Fruit fly (Drosophila melanogaster) whole organism, pupa: ENCODE measurements around the gene CG31457.

Experiments
- CG13204 ChIP-seq: fragments of 200-800 bp; sonication (Bioruptor generic); optimal IDR thresholded peaks from 2 replicates; lab custom pipeline; 2018; ENCODE audit warnings: missing biosample characterization, mild to moderate bottlenecking, missing genetic modification characterization, moderate library complexity
- CG4496 ChIP-seq: fragments of 200-800 bp; sonication (Bioruptor generic); IDR thresholded peaks from 3 replicates; pipeline ENCODE4 v1.3.6; 2022; ENCODE audit warnings: missing biosample characterization, missing genetic modification characterization
- CG8301 ChIP-seq: fragments of 200-800 bp; sonication (Bioruptor generic); optimal IDR thresholded peaks from 2 replicates; lab custom pipeline; 2018; ENCODE audit warnings: missing biosample characterization, mild to moderate bottlenecking, missing genetic modification characterization
- CG9948 ChIP-seq: fragments of 200-800 bp; sonication (Bioruptor generic); optimal IDR thresholded peaks from 2 replicates; lab custom pipeline; 2018; ENCODE audit warnings: missing biosample characterization, mild to moderate bottlenecking, missing genetic modification characterization, moderate library complexity
- EcR ChIP-seq: fragments of 200-800 bp; sonication (Bioruptor generic); optimal IDR thresholded peaks from 3 replicates; lab custom pipeline; 2019; ENCODE audit warnings: missing biosample characterization, missing genetic modification characterization, mild to moderate bottlenecking, moderate library complexity, missing genetic modification reagents
- Ets98B ChIP-seq: fragments of 200-800 bp; sonication (Bioruptor generic); IDR thresholded peaks from 2 replicates; pipeline ENCODE4 v1.3.6; 2022; ENCODE audit warnings: missing biosample characterization, missing genetic modification characterization
- Pif1A ChIP-seq: fragments of 200-800 bp; sonication (Bioruptor generic); optimal IDR thresholded peaks from 3 replicates; lab custom pipeline; 2016; ENCODE audit warnings: missing biosample characterization, missing genetic modification characterization
- Pif1B ChIP-seq: fragments of 200-800 bp; sonication (Bioruptor generic); optimal IDR thresholded peaks from 3 replicates; lab custom pipeline; 2016; ENCODE audit warnings: missing biosample characterization, missing genetic modification characterization
- fd96Ca ChIP-seq: fragments of 200-800 bp; sonication (Bioruptor generic); IDR thresholded peaks from 3 replicates; pipeline ENCODE4 v1.3.6; 2022; ENCODE audit warnings: missing biosample characterization, missing genetic modification characterization
- gl ChIP-seq: fragments of 200-800 bp; sonication (Bioruptor generic); optimal IDR thresholded peaks from 2 replicates; lab custom pipeline; 2018; ENCODE audit warnings: missing biosample characterization, mild to moderate bottlenecking, missing genetic modification characterization
- rn ChIP-seq: fragments of 200-800 bp; sonication (Bioruptor generic); IDR thresholded peaks from 2 replicates; pipeline ENCODE4 v1.3.6; 2022; ENCODE audit warnings: missing biosample characterization, missing genetic modification characterization

DNA sequence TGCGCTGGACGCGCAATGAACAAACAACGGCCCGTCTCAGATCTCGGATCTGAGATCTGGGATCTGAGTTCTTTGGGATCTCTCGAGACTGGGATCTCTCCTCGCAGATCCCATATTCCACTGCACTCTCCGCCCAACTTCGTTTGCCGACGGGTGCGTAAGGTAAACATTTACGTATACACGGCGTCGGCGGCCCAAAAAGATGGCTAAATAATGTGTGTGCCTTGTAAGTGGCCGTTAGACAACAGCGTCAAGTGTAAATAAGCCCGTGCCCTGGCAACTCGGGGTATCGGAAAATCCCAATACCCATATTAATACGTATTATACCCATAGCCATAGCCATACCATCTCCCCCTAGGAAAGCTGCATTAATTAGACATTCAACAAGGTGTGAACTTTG is 6.9 kb upstream of the CG31457 start:
- TF ChIP-seq fd96Ca (GFP tag; lab: Robert Waterston, UW) = no peak
- no peak for TF ChIP-seq CG9948 (tag; lab: Kevin White, UChicago)
- TF ChIP-seq EcR (GFP tag; lab: Kevin White, UChicago) = no peak
- TF ChIP-seq Pif1B (GFP tag; lab: Kevin White, UChicago) = no peak
- no peak for TF ChIP-seq Ets98B
- TF ChIP-seq gl (tag; lab: Kevin White, UChicago) = no peak
- TF ChIP-seq CG13204 (GFP tag; lab: Kevin White, UChicago) = no peak
- no peak for TF ChIP-seq Pif1A
- no peak for TF ChIP-seq CG8301 (tag; lab: Kevin White, UChicago)
- TF ChIP-seq CG4496 = no peak
- TF ChIP-seq rn = no peak
